Worm (Caenorhabditis elegans) whole organism, L4 larva: ENCODE measurements around the gene sri-38.
"Not testable (repeated sequence)": the region's sequence is repeated elsewhere in the genome, so short reads cannot be mapped to it uniquely, and the experiment has no call there.

Experiments
- R02D3.7 ChIP-seq: fragments of 150-350 bp; sonication (generic microtip); optimal IDR thresholded peaks from 3 replicates; lab custom pipeline; 2014; ENCODE audit warnings: missing biosample characterization, missing genetic modification characterization
- Y5F2A.4 ChIP-seq: fragments of 200-800 bp; sonication (Bioruptor generic); optimal IDR thresholded peaks from 2 replicates; lab custom pipeline; 2018; ENCODE audit warnings: mild to moderate bottlenecking, missing genetic modification characterization, missing compliant biosample characterization
- Y75B8A.6 ChIP-seq: fragments of 200-800 bp; sonication (Bioruptor generic); IDR thresholded peaks from 2 replicates; pipeline ENCODE4 v1.3.6; 2022; ENCODE audit warnings: missing genetic modification reagents, missing genetic modification characterization, missing compliant biosample characterization
- egl-27 ChIP-seq: sonication (generic microtip); optimal IDR thresholded peaks from 3 replicates; lab custom pipeline; 2017; ENCODE audit warnings: missing biosample characterization, missing genetic modification reagents, missing genetic modification characterization
- hlh-30 ChIP-seq: sonication (generic microtip); optimal IDR thresholded peaks from 2 replicates; lab custom pipeline; 2017; ENCODE audit warnings: antibody characterized with exemption, mild to moderate bottlenecking, missing genetic modification characterization, missing compliant biosample characterization; ENCODE audit not compliant: insufficient read depth
- jun-1 ChIP-seq: fragments of 150-350 bp; optimal IDR thresholded peaks from 2 replicates; lab custom pipeline; 2014; ENCODE audit warnings: missing biosample characterization, missing genetic modification reagents, missing genetic modification characterization
- lin-38 ChIP-seq: fragments of 200-800 bp; sonication (Bioruptor generic); IDR thresholded peaks from 2 replicates; pipeline ENCODE4 v1.3.6; 2022; ENCODE audit warnings: missing genetic modification reagents, missing genetic modification characterization, missing compliant biosample characterization
- madf-5 ChIP-seq, 2 experiments: fragments of 200-800 bp; sonication (Bioruptor generic); IDR thresholded peaks; 2 replicates each; pipeline ENCODE4 v1.3.6; 2022; ENCODE audit warnings: missing compliant biosample characterization in 2 of 2, missing genetic modification characterization in 2 of 2
- mdl-1 ChIP-seq, 2 experiments: fragments of 150-350 bp in 1 of 2; sonication (generic microtip) in 1 of 2; optimal IDR thresholded peaks; 2 replicates each; lab custom pipeline; 2014 to 2017; ENCODE audit warnings: missing biosample characterization in 2 of 2, missing genetic modification characterization in 2 of 2
- mxl-3 ChIP-seq: fragments of 200-800 bp; sonication (Bioruptor generic); optimal IDR thresholded peaks from 2 replicates; lab custom pipeline; 2018; ENCODE audit warnings: mild to moderate bottlenecking, missing genetic modification characterization, missing compliant biosample characterization
- nhr-111 ChIP-seq: fragments of 200-800 bp; sonication (Bioruptor generic); optimal IDR thresholded peaks from 2 replicates; lab custom pipeline; 2018; ENCODE audit warnings: mild to moderate bottlenecking, missing genetic modification characterization, missing compliant biosample characterization
- snpc-4 ChIP-seq: fragments of 150-350 bp; optimal IDR thresholded peaks from 2 replicates; lab custom pipeline; 2014; ENCODE audit warnings: missing biosample characterization, missing genetic modification characterization
- unc-39 ChIP-seq: sonication (generic microtip); optimal IDR thresholded peaks from 2 replicates; lab custom pipeline; 2017; ENCODE audit warnings: missing biosample characterization, missing genetic modification characterization
- ztf-7 ChIP-seq: fragments of 150-350 bp; optimal IDR thresholded peaks from 2 replicates; lab custom pipeline; 2014; ENCODE audit warnings: missing biosample characterization, missing genetic modification characterization

DNA sequence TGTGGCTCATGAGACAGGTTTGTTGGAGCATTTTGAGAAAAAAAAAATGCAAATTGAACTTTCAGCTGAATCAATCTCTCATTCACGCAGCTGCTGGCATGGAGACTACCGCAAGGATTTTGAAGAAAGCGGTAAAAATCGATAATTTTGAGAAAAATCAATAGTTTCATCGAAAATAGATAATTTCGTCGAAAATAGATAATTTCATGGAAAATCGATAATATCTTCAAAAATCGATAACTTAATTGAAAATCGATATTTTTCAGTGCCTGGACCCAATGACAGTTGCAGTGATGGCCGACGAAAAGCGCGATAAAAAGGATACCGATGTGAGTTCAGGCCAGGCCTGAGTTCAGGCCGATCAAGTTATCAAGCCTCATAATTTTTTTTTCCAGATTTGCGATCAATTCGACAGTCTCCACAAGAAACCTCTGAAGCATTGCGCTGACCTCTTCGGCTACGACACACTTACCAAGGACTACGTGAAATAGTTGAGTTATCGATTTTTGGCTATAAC is 12.3 kb downstream of the sri-38 start, which contains the start of gene D2062.4:
- TF ChIP-seq snpc-4 (tag; lab: Kevin White, UChicago); ztf-7 (tag; lab: Kevin White, UChicago); jun-1 (tag; lab: Kevin White, UChicago); R02D3.7 (tag; lab: Kevin White, UChicago); Y5F2A.4; mdl-1 (tag; optimal IDR thresholded peaks at IDR 0.05; lab: Kevin White, UChicago); lin-38 (GFP tag; lab: Robert Waterston, UW); nhr-111 (GFP tag; lab: Kevin White, UChicago); egl-27 (tag; lab: Kevin White, UChicago); mxl-3 (GFP tag; lab: Kevin White, UChicago); madf-5 (GFP tag; IDR thresholded peaks at IDR 0.05; lab: Robert Waterston, UW); Y75B8A.6 (GFP tag; lab: Robert Waterston, UW); hlh-30; unc-39 (tag; lab: Kevin White, UChicago): not testable (repeated sequence)
